Fruit fly (Drosophila melanogaster): ENCODE data around the gene Cp7Fc.

DNA sequence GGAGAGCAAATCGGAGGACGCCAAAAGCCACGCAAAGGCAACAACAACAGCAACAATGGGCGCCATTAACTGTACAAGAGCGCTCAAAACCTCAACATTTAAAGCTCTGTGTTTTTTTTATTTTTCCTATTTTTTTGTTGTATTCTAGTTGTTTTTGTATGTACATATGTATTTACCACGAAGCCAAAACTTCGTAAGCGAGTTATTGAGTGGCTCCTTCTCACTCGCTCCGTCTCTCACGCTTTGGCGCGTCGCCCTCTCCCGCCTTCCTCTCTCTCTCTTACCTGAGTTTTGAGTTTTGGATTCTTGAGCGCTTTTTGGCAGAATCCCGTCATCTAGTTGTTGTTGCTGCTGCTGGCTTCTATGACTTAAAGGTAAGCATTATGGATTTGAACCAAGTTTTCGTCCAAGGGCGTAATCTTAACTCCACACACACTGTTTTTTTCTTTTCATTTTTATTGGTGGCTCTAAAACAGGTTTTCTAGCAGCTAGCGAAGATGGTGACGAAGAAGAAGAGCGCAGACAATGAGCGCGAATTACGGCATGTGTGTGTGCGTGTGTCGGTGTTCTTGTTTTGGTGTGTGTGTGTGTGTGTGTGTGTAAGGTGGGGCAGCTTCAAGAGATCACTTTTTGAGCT lies 41.2 kb downstream of the Cp7Fc start:
- TF ChIP-seq CG17359 (tag; optimal IDR thresholded peaks at IDR 0.05) (no peak), oc (tag; optimal IDR thresholded peaks at IDR 0.05) (no peak), CG8478 (optimal IDR thresholded peaks at IDR 0.05) (no peak), CG6683 (GFP tag; optimal IDR thresholded peaks at IDR 0.05) (no peak), Dbx (GFP tag; IDR thresholded peaks at IDR 0.05) (no peak)
